Worm (Caenorhabditis elegans) whole organism, early embryonic: ENCODE measurements around the gene Y105C5B.15.

Experiments used
- B0310.2 ChIP-seq: sonication (generic microtip); optimal IDR thresholded peaks from 2 replicates; lab custom pipeline; 2016; ENCODE audit warnings: mild to moderate bottlenecking, missing genetic modification characterization, missing compliant biosample characterization
- F13C5.2 ChIP-seq: sonication (generic microtip); optimal IDR thresholded peaks from 2 replicates; lab custom pipeline; 2017; ENCODE audit warnings: mild to moderate bottlenecking, missing genetic modification characterization, inconsistent platforms, missing compliant biosample characterization
- aly-1 ChIP-seq: sonication (generic microtip); optimal IDR thresholded peaks from 2 replicates; lab custom pipeline; 2016; ENCODE audit warnings: missing genetic modification characterization, missing compliant biosample characterization
- ama-1 ChIP-seq: fragments of 150-350 bp; optimal IDR thresholded peaks from 2 replicates; lab custom pipeline; 2014
- ceh-13 ChIP-seq: fragments of 200-800 bp; sonication (Bioruptor generic); optimal IDR thresholded peaks from 2 replicates; lab custom pipeline; 2018; ENCODE audit warnings: mild to moderate bottlenecking, missing genetic modification characterization, missing compliant biosample characterization
- ceh-36 ChIP-seq: sonication (generic microtip); optimal IDR thresholded peaks from 2 replicates; lab custom pipeline; 2016; ENCODE audit warnings: missing genetic modification characterization, inconsistent platforms, missing compliant biosample characterization
- ets-7 ChIP-seq: sonication (generic microtip); optimal IDR thresholded peaks from 2 replicates; lab custom pipeline; 2016; ENCODE audit warnings: missing genotype, missing genetic modification characterization, missing compliant biosample characterization
- flt-1 ChIP-seq: fragments of 200-800 bp; sonication (Bioruptor generic); IDR thresholded peaks from 2 replicates; pipeline ENCODE4 v1.3.6; 2022; ENCODE audit warnings: missing genetic modification characterization, missing compliant biosample characterization
- hmbx-1 ChIP-seq: sonication (generic microtip); optimal IDR thresholded peaks from 2 replicates; lab custom pipeline; 2016; ENCODE audit warnings: mild to moderate bottlenecking, missing genetic modification characterization, missing compliant biosample characterization
- hmg-4 ChIP-seq: fragments of 200-800 bp; sonication (Bioruptor generic); optimal IDR thresholded peaks from 2 replicates; lab custom pipeline; 2018; ENCODE audit warnings: mild to moderate bottlenecking, missing genetic modification characterization, missing compliant biosample characterization
- hnd-1 ChIP-seq: sonication (generic microtip); optimal IDR thresholded peaks from 2 replicates; lab custom pipeline; 2016; ENCODE audit warnings: missing genetic modification characterization, missing compliant biosample characterization
- pes-1 ChIP-seq: fragments of 200-800 bp; sonication (Bioruptor generic); IDR thresholded peaks from 2 replicates; pipeline ENCODE4 v1.3.6; 2022; ENCODE audit warnings: missing genetic modification reagents, missing genetic modification characterization, missing compliant biosample characterization
- scrt-1 ChIP-seq: fragments of 200-800 bp; sonication (Bioruptor generic); IDR thresholded peaks from 2 replicates; pipeline ENCODE4 v1.3.6; 2022; ENCODE audit warnings: missing genetic modification characterization, missing compliant biosample characterization
- sea-1 ChIP-seq: fragments of 200-800 bp; sonication (Bioruptor generic); conservative IDR thresholded peaks from 2 replicates; pipeline ENCODE4 v1.3.6; 2022; ENCODE audit warnings: missing genetic modification characterization, missing compliant biosample characterization
- tbx-11 ChIP-seq: fragments of 200-800 bp; sonication (Bioruptor generic); IDR thresholded peaks from 2 replicates; pipeline ENCODE4 v1.3.6; 2022; ENCODE audit warnings: missing genetic modification characterization, missing compliant biosample characterization
- tbx-37 ChIP-seq: fragments of 200-800 bp; sonication (Bioruptor generic); conservative IDR thresholded peaks from 2 replicates; pipeline ENCODE4 v1.3.6; 2022; ENCODE audit warnings: missing genetic modification reagents, missing genetic modification characterization, missing compliant biosample characterization
- tra-4 ChIP-seq: sonication (generic microtip); optimal IDR thresholded peaks from 2 replicates; lab custom pipeline; 2017; ENCODE audit warnings: missing genetic modification characterization, missing compliant biosample characterization

Gene Y105C5B.15

DNA sequence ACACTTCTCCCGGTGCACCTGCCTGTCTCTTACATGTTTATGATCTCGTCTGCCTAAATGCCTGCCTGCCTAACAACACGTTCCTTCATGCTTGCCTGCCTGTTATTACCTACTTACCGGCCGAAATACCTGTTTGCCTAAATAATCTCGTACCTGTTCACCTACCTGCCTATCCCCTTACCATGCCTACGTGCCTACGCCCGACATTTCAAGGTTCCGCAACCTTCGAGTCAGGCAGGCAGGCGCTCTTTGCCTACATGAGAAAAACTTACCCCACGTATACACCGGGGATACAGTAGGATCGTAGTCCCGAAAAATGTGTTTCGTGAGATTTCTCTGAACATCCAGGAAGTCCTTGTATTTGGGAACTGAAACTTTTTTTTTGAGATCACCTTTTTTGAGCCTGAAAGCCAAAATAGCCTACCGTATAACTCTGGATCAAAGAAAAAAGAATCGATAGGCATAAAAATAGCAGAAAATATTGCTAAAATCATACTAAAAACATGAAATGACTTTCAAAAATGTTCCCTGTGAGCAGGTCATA is 10.6 kb downstream of the Y105C5B.15 start, which contains the start of gene lgc-19:
Gene lgc-19, minus strand, starts transcription at position 494 of the 544 bp plus-strand sequence.
- TF ChIP-seq F13C5.2 (tag; lab: Kevin White, UChicago) (no peak), ama-1 (lab: Kevin White, UChicago) (no peak), hmg-4 (GFP tag; lab: Kevin White, UChicago) (no peak), tra-4 (tag; lab: Kevin White, UChicago) (no peak), tbx-37 (GFP tag; lab: Robert Waterston, UW) (no peak), flt-1 (GFP tag; lab: Robert Waterston, UW) (no peak), ceh-13 (GFP tag; lab: Kevin White, UChicago) (no peak), tbx-11 (GFP tag; lab: Robert Waterston, UW) (no peak), hmbx-1 (tag; lab: Kevin White, UChicago) (no peak), ets-7 (tag; lab: Kevin White, UChicago) (no peak), B0310.2 (no peak), ceh-36 (tag; lab: Kevin White, UChicago) (no peak), hnd-1 (no peak), pes-1 (GFP tag; lab: Robert Waterston, UW) (no peak), sea-1 (no peak), aly-1 (no peak), scrt-1 (GFP tag; lab: Robert Waterston, UW) (no peak)

DNA sequence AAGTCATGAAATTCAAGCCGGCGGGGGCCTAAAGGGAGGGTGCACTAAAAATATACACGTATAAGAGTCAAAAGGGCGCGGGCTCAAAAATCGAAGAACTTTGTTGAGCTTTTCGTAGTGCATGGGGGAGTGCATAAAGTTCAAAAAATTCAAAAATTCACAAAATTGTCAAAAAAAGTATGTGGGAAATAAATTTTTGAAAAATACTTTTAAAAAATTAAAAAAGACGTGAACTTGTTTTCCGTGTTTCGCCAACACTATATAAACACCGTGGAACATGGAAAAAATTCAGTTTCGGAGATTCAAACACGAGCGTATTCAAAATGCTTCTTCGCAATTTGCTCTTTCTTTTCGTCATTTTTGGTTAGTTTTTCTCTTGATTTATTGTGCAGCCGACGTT is 11.1 kb downstream of the Y105C5B.15 start, which contains the start of gene Y105C5B.17:
Gene Y105C5B.17, plus strand, starts transcription at position 301 of the 400 bp plus-strand sequence.
- TF ChIP-seq tbx-37 (GFP tag; lab: Robert Waterston, UW) (no peak), B0310.2 (no peak), pes-1 (GFP tag; lab: Robert Waterston, UW) (no peak), ceh-13 (GFP tag; lab: Kevin White, UChicago) (no peak), ama-1 (lab: Kevin White, UChicago) (no peak), flt-1 (GFP tag; lab: Robert Waterston, UW) (no peak), hmbx-1 (tag; lab: Kevin White, UChicago) (no peak)

ce11 chrIV:15964307-15964706 is 12.6 kb downstream of the Y105C5B.15 start, which contains the start of gene Y105C5B.18:
Gene Y105C5B.18, plus strand, starts transcription at chrIV:15964607.
- TF ChIP-seq hmbx-1 (tag; lab: Kevin White, UChicago): no peak
- TF ChIP-seq F13C5.2 (tag; lab: Kevin White, UChicago): no peak

DNA sequence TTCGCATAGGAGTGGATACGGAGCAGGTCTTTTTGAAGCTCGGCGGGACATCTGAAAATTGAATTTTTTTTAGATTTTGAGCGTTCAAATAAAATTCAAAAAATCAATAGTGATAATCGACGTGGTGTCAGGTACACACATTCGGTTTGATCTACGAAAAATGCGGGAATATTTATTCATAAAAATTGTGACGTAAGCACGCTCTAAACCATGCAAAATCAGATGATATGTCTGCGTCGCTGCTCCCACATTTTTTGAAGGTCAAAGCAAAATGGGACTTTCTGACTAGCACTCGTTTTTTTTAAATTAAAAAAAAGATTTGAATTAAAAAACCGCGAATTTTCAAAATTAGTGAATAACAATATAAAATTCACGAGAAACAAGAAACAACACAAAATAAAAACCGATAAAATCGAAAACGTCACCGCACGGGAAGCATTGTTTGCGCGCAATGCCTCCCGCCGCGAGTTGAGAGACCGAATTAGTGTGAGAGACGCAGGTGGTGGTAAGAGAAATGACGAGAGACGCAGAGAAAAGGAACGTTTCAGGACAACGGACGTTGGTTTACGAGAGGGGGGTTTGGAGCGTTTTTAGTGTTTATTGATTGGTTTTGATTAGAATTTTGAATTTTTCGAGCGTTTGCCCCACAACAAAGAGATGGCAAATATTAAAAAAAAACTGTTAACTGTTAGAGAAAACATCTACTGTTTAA is 32.3 kb downstream of the Y105C5B.15 start, which contains the start of gene Y105C5B.19:
Gene Y105C5B.19, minus strand, starts transcription at position 51 of the 712 bp plus-strand sequence.
- TF ChIP-seq F13C5.2 (tag; lab: Kevin White, UChicago): peak; percentile 12
- TF ChIP-seq flt-1 (GFP tag; lab: Robert Waterston, UW): no peak

DNA sequence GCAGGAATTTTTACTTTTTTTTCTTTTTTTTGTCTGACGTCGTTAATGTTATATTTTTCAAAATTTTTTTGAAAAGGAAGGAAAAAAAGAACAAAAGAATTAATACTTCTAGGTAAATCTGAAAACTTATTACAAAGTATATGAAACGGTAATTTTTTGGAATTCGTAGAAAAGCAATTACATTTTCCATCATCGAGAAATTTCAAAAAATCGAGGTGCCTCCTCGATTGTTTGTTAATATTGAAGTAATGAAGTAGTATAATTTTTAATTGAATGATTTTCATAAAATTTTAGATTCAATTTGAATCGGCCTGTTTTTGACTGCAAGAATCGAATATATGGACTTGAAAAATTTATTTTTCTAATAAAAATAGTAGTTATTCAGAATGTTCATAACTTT is 39.7 kb downstream of the Y105C5B.15 start:
- no peak for TF ChIP-seq F13C5.2 (tag; lab: Kevin White, UChicago)

- TF ChIP-seq ets-7 (tag; lab: Kevin White, UChicago) (no peak), tbx-11 (GFP tag; lab: Robert Waterston, UW) (no peak), hmg-4 (GFP tag; lab: Kevin White, UChicago) (no peak), ceh-13 (GFP tag; lab: Kevin White, UChicago) (no peak), scrt-1 (GFP tag; lab: Robert Waterston, UW) (no peak), hnd-1 (no peak), flt-1 (GFP tag; lab: Robert Waterston, UW) (no peak), ceh-36 (tag; lab: Kevin White, UChicago) (no peak), ama-1 (lab: Kevin White, UChicago) (no peak), sea-1 (no peak), F13C5.2 (tag; lab: Kevin White, UChicago) (no peak), B0310.2 (no peak), tbx-37 (GFP tag; lab: Robert Waterston, UW) (no peak), pes-1 (GFP tag; lab: Robert Waterston, UW) (no peak)
Observed at ce11 chrIV:15994505-15994904, 42.8 kb downstream of the Y105C5B.15 start, which contains the start of gene Y105C5B.20. Gene Y105C5B.20, minus strand, starts transcription at chrIV:15994605.

DNA sequence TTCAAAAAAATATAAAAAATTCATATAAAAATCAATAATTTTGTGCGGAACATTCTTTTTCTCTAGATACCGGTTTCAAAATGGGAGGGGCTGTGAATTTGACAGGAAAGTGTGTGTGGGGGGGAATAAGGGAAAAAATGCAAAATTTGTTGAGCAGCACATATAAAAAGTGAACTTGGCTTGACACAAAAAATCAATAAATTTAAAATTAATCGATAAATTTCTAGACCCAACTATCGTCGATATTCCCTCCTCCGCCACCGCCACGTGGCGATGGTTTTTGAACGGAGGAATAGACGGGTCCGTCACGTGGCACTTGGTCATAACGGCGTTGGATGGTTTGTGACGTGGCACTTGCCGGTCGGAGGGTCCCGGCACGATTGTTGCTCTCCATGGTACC is 46.2 kb downstream of the Y105C5B.15 start:
- no peak for TF ChIP-seq ets-7 (tag; lab: Kevin White, UChicago)
- TF ChIP-seq B0310.2: no peak
- TF ChIP-seq scrt-1 (GFP tag; lab: Robert Waterston, UW): no peak
- no peak for TF ChIP-seq ceh-36 (tag; lab: Kevin White, UChicago)
- no peak for TF ChIP-seq hmg-4 (GFP tag; lab: Kevin White, UChicago)
- TF ChIP-seq flt-1 (GFP tag; lab: Robert Waterston, UW): no peak
- no peak for TF ChIP-seq hnd-1
- TF ChIP-seq hmbx-1 (tag; lab: Kevin White, UChicago): no peak

DNA sequence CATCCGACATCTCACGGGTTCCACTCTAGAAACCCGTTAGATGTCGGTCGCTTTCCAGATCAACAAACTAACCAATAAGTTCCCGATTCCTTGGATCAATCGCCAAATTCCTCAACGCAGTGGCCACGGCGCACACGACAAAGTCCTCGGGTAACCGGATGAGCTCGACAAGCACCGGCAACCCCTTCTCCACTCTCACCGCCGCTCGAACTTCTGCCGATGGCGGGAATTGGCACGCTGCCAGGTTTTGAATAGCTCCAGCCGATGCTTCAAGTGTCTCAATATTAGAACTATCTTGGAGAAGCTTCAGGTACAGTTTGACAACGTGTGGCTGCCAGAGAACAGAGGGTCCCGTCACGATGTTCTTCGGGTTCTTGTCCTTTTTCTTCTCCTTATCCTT is 48.0 kb downstream of the Y105C5B.15 start:
- TF ChIP-seq ceh-13 (GFP tag; lab: Kevin White, UChicago) (no peak), tbx-37 (GFP tag; lab: Robert Waterston, UW) (no peak), ceh-36 (tag; lab: Kevin White, UChicago) (no peak), B0310.2 (no peak), hmg-4 (GFP tag; lab: Kevin White, UChicago) (no peak), hmbx-1 (tag; lab: Kevin White, UChicago) (no peak), aly-1 (no peak), scrt-1 (GFP tag; lab: Robert Waterston, UW) (no peak), tbx-11 (GFP tag; lab: Robert Waterston, UW) (no peak), tra-4 (tag; lab: Kevin White, UChicago) (no peak), flt-1 (GFP tag; lab: Robert Waterston, UW) (no peak)
